Worm (Caenorhabditis elegans): ENCODE results near the gene nhr-253.

DNA sequence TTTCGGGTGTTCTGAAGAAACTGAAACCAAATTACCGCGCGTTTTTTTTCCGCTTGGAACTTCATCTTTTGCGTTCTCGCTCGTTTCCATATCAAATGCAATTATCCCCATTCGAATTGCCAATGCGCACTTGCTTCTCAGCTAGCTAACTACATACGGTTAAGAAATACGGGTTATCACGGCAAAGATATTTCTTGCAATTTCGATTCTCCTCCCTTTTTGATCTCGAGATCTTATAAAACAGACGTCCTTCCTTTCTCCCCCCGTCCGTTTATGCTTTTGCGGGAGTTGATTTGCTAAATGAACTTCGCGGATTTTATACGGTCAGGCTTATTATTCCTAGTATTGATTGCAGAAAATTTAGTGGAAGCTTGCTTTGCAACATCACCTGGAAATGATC is 32.5 kb downstream of the nhr-253 start, which contains the start of gene B0554.4:
- TF ChIP-seq ham-2 (GFP tag; optimal IDR thresholded peaks at IDR 0.05) (no peak), unc-39 (tag; optimal IDR thresholded peaks at IDR 0.05) (no peak), ztf-11 (tag; optimal IDR thresholded peaks at IDR 0.05) (no peak), mab-5 (tag; optimal IDR thresholded peaks at IDR 0.05) (no peak), sptf-1 (tag; optimal IDR thresholded peaks at IDR 0.05) (no peak), lsy-2 (tag; optimal IDR thresholded peaks at IDR 0.05) (no peak), ces-1 (GFP tag; optimal IDR thresholded peaks at IDR 0.05) (no peak)
